Fruit fly (Drosophila melanogaster) whole organism, embryonic: ENCODE data around the gene SelT.

Experiments
- Abd-B ChIP-seq: fragments of 200-800 bp; sonication (Bioruptor generic); optimal IDR thresholded peaks from 2 replicates; lab custom pipeline; 2018; ENCODE audit warnings: missing biosample characterization, mild to moderate bottlenecking, missing genetic modification characterization, moderate library complexity
- CG10366 ChIP-seq: fragments of 200-800 bp; sonication (Bioruptor generic); IDR thresholded peaks from 2 replicates; pipeline ENCODE4 v1.3.6; 2022; ENCODE audit warnings: missing biosample characterization, missing genetic modification characterization
- CG11093 ChIP-seq: fragments of 200-800 bp; sonication (Bioruptor generic); IDR thresholded peaks from 3 replicates; pipeline ENCODE4 v1.3.6; 2022; ENCODE audit warnings: missing biosample characterization, missing genetic modification characterization
- CG13123 ChIP-seq: fragments of 200-800 bp; sonication (Bioruptor generic); optimal IDR thresholded peaks from 2 replicates; lab custom pipeline; 2016; ENCODE audit warnings: missing biosample characterization, missing genetic modification characterization
- CG13775 ChIP-seq: fragments of 200-800 bp; sonication (Bioruptor generic); optimal IDR thresholded peaks from 3 replicates; lab custom pipeline; 2017; ENCODE audit warnings: missing biosample characterization, mild to moderate bottlenecking, missing genetic modification characterization
- CG15011 ChIP-seq: fragments of 200-800 bp; sonication (Bioruptor generic); optimal IDR thresholded peaks from 3 replicates; lab custom pipeline; 2018; ENCODE audit warnings: missing biosample characterization, mild to moderate bottlenecking, missing genetic modification characterization
- CG15269 ChIP-seq: fragments of 200-800 bp; sonication (Bioruptor generic); optimal IDR thresholded peaks from 2 replicates; lab custom pipeline; 2018; ENCODE audit warnings: missing biosample characterization, mild to moderate bottlenecking, missing genetic modification characterization, moderate library complexity
- CG1647 ChIP-seq: fragments of 200-800 bp; sonication (Bioruptor generic); optimal IDR thresholded peaks from 3 replicates; lab custom pipeline; 2016; ENCODE audit warnings: missing biosample characterization, missing genetic modification characterization
- CG17186 ChIP-seq: fragments of 200-800 bp; sonication (Bioruptor generic); optimal IDR thresholded peaks from 3 replicates; lab custom pipeline; 2017; ENCODE audit warnings: missing biosample characterization, missing genetic modification reagents, missing genetic modification characterization
- CG17612 ChIP-seq: fragments of 200-800 bp; sonication (Bioruptor generic); IDR thresholded peaks from 2 replicates; pipeline ENCODE4 v1.3.6; 2022; ENCODE audit warnings: missing biosample characterization, missing genetic modification characterization
- CG31365 ChIP-seq: fragments of 200-800 bp; sonication (Bioruptor generic); optimal IDR thresholded peaks from 2 replicates; lab custom pipeline; 2018; ENCODE audit warnings: missing biosample characterization, mild to moderate bottlenecking, missing genetic modification characterization
- CG3281 ChIP-seq: fragments of 200-800 bp; sonication (Bioruptor generic); optimal IDR thresholded peaks from 3 replicates; lab custom pipeline; 2017; ENCODE audit warnings: missing biosample characterization, mild to moderate bottlenecking, missing genetic modification characterization
- CG4424 ChIP-seq: fragments of 200-800 bp; sonication (Bioruptor generic); optimal IDR thresholded peaks from 3 replicates; lab custom pipeline; 2016; ENCODE audit warnings: missing biosample characterization, missing genetic modification characterization
- CG6654 ChIP-seq: fragments of 200-800 bp; sonication (Bioruptor generic); optimal IDR thresholded peaks from 2 replicates; lab custom pipeline; 2017; ENCODE audit warnings: missing biosample characterization, mild to moderate bottlenecking, missing genetic modification characterization
- CG7786 ChIP-seq: fragments of 200-800 bp; sonication (Bioruptor generic); optimal IDR thresholded peaks from 2 replicates; lab custom pipeline; 2016; ENCODE audit warnings: missing biosample characterization, missing genetic modification characterization
- CG8359 ChIP-seq: fragments of 200-800 bp; sonication (Bioruptor generic); optimal IDR thresholded peaks from 2 replicates; lab custom pipeline; 2017; ENCODE audit warnings: missing biosample characterization, mild to moderate bottlenecking, missing genetic modification characterization, borderline replicate concordance
- CG8478 ChIP-seq: fragments of >200 bp; optimal IDR thresholded peaks from 2 replicates; lab custom pipeline; 2018
- CG9215 ChIP-seq: fragments of 200-800 bp; sonication (Bioruptor generic); IDR thresholded peaks from 2 replicates; pipeline ENCODE4 v1.3.6; 2022; ENCODE audit warnings: missing biosample characterization, missing genetic modification characterization
- Camta ChIP-seq: fragments of 200-800 bp; sonication (Bioruptor generic); optimal IDR thresholded peaks from 2 replicates; lab custom pipeline; 2016; ENCODE audit warnings: missing biosample characterization, missing genetic modification characterization
- Chrac-16 ChIP-seq: fragments of 200-800 bp; sonication (Bioruptor generic); optimal IDR thresholded peaks from 3 replicates; lab custom pipeline; 2016; ENCODE audit warnings: missing biosample characterization, missing genetic modification characterization
- D19B ChIP-seq: fragments of 200-800 bp; sonication (Bioruptor generic); optimal IDR thresholded peaks from 2 replicates; lab custom pipeline; 2017; ENCODE audit warnings: missing biosample characterization, mild to moderate bottlenecking, missing genetic modification characterization
- Doc3 ChIP-seq: fragments of 200-800 bp; sonication (Bioruptor generic); IDR thresholded peaks from 3 replicates; pipeline ENCODE4 v1.3.6; 2022; ENCODE audit warnings: missing biosample characterization, missing genetic modification characterization; ENCODE audit not compliant: partially characterized antibody
- Hmr ChIP-seq: fragments of 200-800 bp; sonication (Bioruptor generic); optimal IDR thresholded peaks from 3 replicates; lab custom pipeline; 2017; ENCODE audit warnings: mild to moderate bottlenecking, missing biosample characterization, missing genetic modification reagents, missing genetic modification characterization
- Lpt ChIP-seq: fragments of >200 bp; optimal IDR thresholded peaks from 2 replicates; lab custom pipeline; 2018; ENCODE audit warnings: missing biosample characterization, missing genetic modification characterization
- Myb ChIP-seq: fragments of 200-800 bp; sonication (Bioruptor generic); optimal IDR thresholded peaks from 2 replicates; lab custom pipeline; 2016; ENCODE audit warnings: missing biosample characterization, missing genetic modification characterization
- Rfx ChIP-seq: fragments of 200-800 bp; sonication (Bioruptor generic); IDR thresholded peaks from 2 replicates; pipeline ENCODE4 v1.3.6; 2022; ENCODE audit warnings: missing biosample characterization, missing genetic modification characterization
- Sry-δ ChIP-seq: fragments of 200-800 bp; sonication (Bioruptor generic); optimal IDR thresholded peaks from 2 replicates; lab custom pipeline; 2016; ENCODE audit warnings: missing biosample characterization, missing genetic modification characterization
- Tbp ChIP-seq: fragments of >200 bp; optimal IDR thresholded peaks from 2 replicates; lab custom pipeline; 2018; ENCODE audit warnings: missing biosample characterization, missing genetic modification characterization
- Usf ChIP-seq: fragments of 200-800 bp; sonication (Bioruptor generic); optimal IDR thresholded peaks from 2 replicates; lab custom pipeline; 2017; ENCODE audit warnings: missing genotype, missing biosample characterization, missing genetic modification characterization
- ase ChIP-seq: fragments of 200-800 bp; sonication (Bioruptor generic); IDR thresholded peaks from 3 replicates; pipeline ENCODE4 v1.3.6; 2022; ENCODE audit warnings: missing biosample characterization, missing genetic modification characterization
- az2 ChIP-seq: fragments of 200-800 bp; sonication (Bioruptor generic); optimal IDR thresholded peaks from 3 replicates; lab custom pipeline; 2016; ENCODE audit warnings: missing biosample characterization, missing genetic modification characterization
- bowl ChIP-seq: fragments of 200-800 bp; sonication (Bioruptor generic); IDR thresholded peaks from 2 replicates; pipeline ENCODE4 v1.3.6; 2022; ENCODE audit warnings: missing biosample characterization, missing genetic modification characterization
- crp ChIP-seq, 2 experiments: fragments of 200-800 bp; sonication (Bioruptor generic); optimal IDR thresholded peaks; 2 replicates in 1 of 2; 3 replicates in 1 of 2; lab custom pipeline; 2017; ENCODE audit warnings: missing biosample characterization in 2 of 2, missing genetic modification characterization in 2 of 2, mild to moderate bottlenecking in 1 of 2, moderate library complexity in 1 of 2
- cwo ChIP-seq: fragments of 200-800 bp; sonication (Bioruptor generic); optimal IDR thresholded peaks from 3 replicates; lab custom pipeline; 2017; ENCODE audit warnings: missing biosample characterization, missing genetic modification characterization, mild to moderate bottlenecking, moderate library complexity, missing genetic modification reagents
- en ChIP-seq: fragments of 200-800 bp; sonication (Bioruptor generic); optimal IDR thresholded peaks from 2 replicates; lab custom pipeline; 2016; ENCODE audit warnings: missing biosample characterization, missing genetic modification characterization
- fd102C ChIP-seq: fragments of 200-800 bp; sonication (Bioruptor generic); optimal IDR thresholded peaks from 2 replicates; lab custom pipeline; 2018; ENCODE audit warnings: missing biosample characterization, mild to moderate bottlenecking, missing genetic modification characterization, moderate library complexity
- hbn ChIP-seq: fragments of 200-800 bp; sonication (Bioruptor generic); IDR thresholded peaks from 2 replicates; pipeline ENCODE4 v1.3.6; 2022; ENCODE audit warnings: missing biosample characterization, missing genetic modification characterization; ENCODE audit not compliant: partially characterized antibody
- ken ChIP-seq: fragments of 200-800 bp; sonication (Bioruptor generic); IDR thresholded peaks from 3 replicates; pipeline ENCODE4 v1.3.6; 2022; ENCODE audit warnings: missing biosample characterization, missing genetic modification characterization
- kni ChIP-seq: fragments of 200-800 bp; sonication (Bioruptor generic); optimal IDR thresholded peaks from 3 replicates; lab custom pipeline; 2017; ENCODE audit warnings: mild to moderate bottlenecking, missing biosample characterization, missing genetic modification reagents, missing genetic modification characterization
- lbe ChIP-seq: fragments of 200-800 bp; sonication (Bioruptor generic); optimal IDR thresholded peaks from 2 replicates; lab custom pipeline; 2016; ENCODE audit warnings: missing biosample characterization, mild to moderate bottlenecking, missing genetic modification characterization
- mam ChIP-seq: fragments of 200-800 bp; sonication (Bioruptor generic); optimal IDR thresholded peaks from 3 replicates; lab custom pipeline; 2016; ENCODE audit warnings: missing biosample characterization, missing genetic modification characterization
- nau ChIP-seq: fragments of 200-800 bp; sonication (Bioruptor generic); optimal IDR thresholded peaks from 3 replicates; lab custom pipeline; 2017; ENCODE audit warnings: missing biosample characterization, mild to moderate bottlenecking, missing genetic modification characterization, missing genetic modification reagents
- nom ChIP-seq: fragments of 200-800 bp; sonication (Bioruptor generic); optimal IDR thresholded peaks from 2 replicates; lab custom pipeline; 2017; ENCODE audit warnings: missing biosample characterization, missing genetic modification characterization, mild to moderate bottlenecking, moderate library complexity, missing genetic modification reagents
- pros ChIP-seq: fragments of 200-800 bp; sonication (Bioruptor generic); optimal IDR thresholded peaks from 3 replicates; lab custom pipeline; 2019; ENCODE audit warnings: missing biosample characterization, mild to moderate bottlenecking, missing genetic modification characterization, moderate library complexity
- pzg ChIP-seq: fragments of 200-800 bp; sonication (Bioruptor generic); optimal IDR thresholded peaks from 3 replicates; lab custom pipeline; 2018; ENCODE audit warnings: missing biosample characterization, mild to moderate bottlenecking, missing genetic modification characterization, moderate library complexity
- ro ChIP-seq: fragments of 200-800 bp; sonication (Bioruptor generic); IDR thresholded peaks from 2 replicates; pipeline ENCODE4 v1.3.6; 2022; ENCODE audit warnings: missing biosample characterization, missing genetic modification characterization
- row ChIP-seq: fragments of 200-800 bp; sonication (Bioruptor generic); IDR thresholded peaks from 3 replicates; pipeline ENCODE4 v1.3.6; 2022; ENCODE audit warnings: missing biosample characterization, missing genetic modification characterization
- slou ChIP-seq: fragments of 200-800 bp; sonication (Bioruptor generic); optimal IDR thresholded peaks from 3 replicates; lab custom pipeline; 2016; ENCODE audit warnings: missing biosample characterization, missing genetic modification characterization
- sna ChIP-seq: fragments of 200-800 bp; sonication (Bioruptor generic); IDR thresholded peaks from 2 replicates; pipeline ENCODE4 v1.3.6; 2022; ENCODE audit warnings: missing biosample characterization, missing genetic modification characterization; ENCODE audit not compliant: partially characterized antibody
- stwl ChIP-seq: fragments of 200-800 bp; sonication (Bioruptor generic); optimal IDR thresholded peaks from 3 replicates; lab custom pipeline; 2018; ENCODE audit warnings: missing biosample characterization, mild to moderate bottlenecking, missing genetic modification characterization, moderate library complexity
- trh ChIP-seq: fragments of 200-800 bp; sonication (Bioruptor generic); optimal IDR thresholded peaks from 2 replicates; lab custom pipeline; 2016; ENCODE audit warnings: missing biosample characterization, missing genetic modification characterization
- vfl ChIP-seq: fragments of 200-800 bp; sonication (Bioruptor generic); optimal IDR thresholded peaks from 2 replicates; lab custom pipeline; 2016; ENCODE audit warnings: missing biosample characterization, missing genetic modification characterization

The SelT gene

DNA sequence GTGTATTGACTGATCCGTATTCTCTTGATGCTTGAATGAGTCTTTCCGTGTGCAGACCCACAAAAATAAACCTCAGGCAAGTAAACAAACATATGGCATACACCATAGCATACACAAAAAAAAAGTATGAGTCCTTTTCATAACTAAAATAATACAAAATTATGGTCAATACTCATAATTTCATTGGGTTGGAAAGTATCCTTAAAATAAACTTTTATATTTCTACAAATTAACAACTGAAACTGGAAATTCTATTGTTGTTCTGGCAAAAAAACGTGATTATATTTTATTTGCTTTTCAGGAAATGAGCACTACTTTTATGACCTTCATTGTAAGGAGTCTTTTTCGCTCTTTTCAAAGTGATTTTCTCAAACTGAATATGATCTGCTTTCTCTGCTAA is 31.4 kb downstream of the SelT start (continued):
- TF ChIP-seq CG31365 (no peak), Usf (GFP tag; lab: Kevin White, UChicago) (no peak), row (peak; percentile 48), CG11093 (GFP tag; lab: Robert Waterston, UW) (no peak), CG3281 (GFP tag; lab: Kevin White, UChicago) (no peak), sna (GFP tag; lab: Robert Waterston, UW) (no peak), CG15269 (peak; percentile 23), Rfx (GFP tag; lab: Robert Waterston, UW) (no peak), mam (GFP tag; lab: Kevin White, UChicago) (no peak), trh (GFP tag; lab: Kevin White, UChicago) (no peak), pros (no peak), ro (GFP tag; lab: Robert Waterston, UW) (no peak), CG8478 (no peak), fd102C (GFP tag; lab: Kevin White, UChicago) (no peak), slou (no peak), Camta (GFP tag; lab: Kevin White, UChicago) (no peak), Chrac-16 (no peak), Tbp (GFP tag; lab: Kevin White, UChicago) (no peak), nom (GFP tag; lab: Kevin White, UChicago) (no peak), CG17612 (GFP tag; lab: Robert Waterston, UW) (no peak), bowl (no peak), CG9215 (GFP tag; lab: Robert Waterston, UW) (no peak), crp (GFP tag; optimal IDR thresholded peaks at IDR 0.05; lab: Kevin White, UChicago) (no peak), Lpt (no peak), pzg (GFP tag; lab: Kevin White, UChicago) (no peak), lbe (GFP tag; lab: Kevin White, UChicago) (no peak), Sry-δ (GFP tag; lab: Kevin White, UChicago) (no peak), hbn (GFP tag; lab: Robert Waterston, UW) (no peak), CG13123 (no peak), Hmr (GFP tag; lab: Kevin White, UChicago) (no peak), CG8359 (GFP tag; lab: Kevin White, UChicago) (no peak), stwl (tag; lab: Kevin White, UChicago) (no peak), az2 (GFP tag; lab: Kevin White, UChicago) (no peak), Myb (no peak), kni (GFP tag; lab: Kevin White, UChicago) (no peak), CG1647 (GFP tag; lab: Kevin White, UChicago) (no peak), CG17186 (no peak), ken (GFP tag; lab: Robert Waterston, UW) (peak; percentile 32; the same call in 1 of the 3 replicates), ase (GFP tag; lab: Robert Waterston, UW) (no peak), nau (GFP tag; lab: Kevin White, UChicago) (no peak), cwo (GFP tag; lab: Kevin White, UChicago) (no peak), CG7786 (no peak), CG4424 (no peak), Doc3 (no peak), D19B (no peak), Abd-B (GFP tag; lab: Kevin White, UChicago) (no peak), vfl (GFP tag; lab: Kevin White, UChicago) (no peak), CG6654 (GFP tag; lab: Kevin White, UChicago) (no peak), en (GFP tag; lab: Kevin White, UChicago) (no peak), CG13775 (GFP tag; lab: Kevin White, UChicago) (no peak), CG15011 (GFP tag; lab: Kevin White, UChicago) (no peak), CG10366 (no peak)
